Worm (Caenorhabditis elegans): ENCODE results near the gene nfu-1.

ce11 chrIV:10357072-10357471 lies 30.1 kb upstream of the nfu-1 start, which contains the start of gene R11A8.1:
- TF ChIP-seq nhr-12 (tag; optimal IDR thresholded peaks at IDR 0.05) (no peak), lin-15B (tag; optimal IDR thresholded peaks at IDR 0.05) (no peak), nfya-1 (tag; optimal IDR thresholded peaks at IDR 0.05; ENCODE audit: insufficient read depth) (no peak)
